Worm (Caenorhabditis elegans) whole organism, late embryonic: Measurements from ENCODE around the gene clec-19.

Source experiments
- F13H6.1 ChIP-seq: sonication (generic microtip); optimal IDR thresholded peaks from 2 replicates; lab custom pipeline; 2016; ENCODE audit warnings: missing genetic modification characterization, missing compliant biosample characterization
- ahr-1 ChIP-seq: sonication (generic microtip); optimal IDR thresholded peaks from 2 replicates; lab custom pipeline; 2016; ENCODE audit warnings: missing genetic modification characterization, missing compliant biosample characterization
- ceh-18 ChIP-seq: sonication (generic microtip); optimal IDR thresholded peaks from 2 replicates; lab custom pipeline; 2016; ENCODE audit warnings: missing genetic modification characterization, missing compliant biosample characterization
- ceh-30 ChIP-seq: fragments of 150-350 bp; optimal IDR thresholded peaks from 2 replicates; lab custom pipeline; 2014; ENCODE audit warnings: missing biosample characterization, missing genetic modification characterization
- ceh-45 ChIP-seq: fragments of 200-800 bp; sonication (Bioruptor generic); IDR thresholded peaks from 2 replicates; pipeline ENCODE4 v1.3.6; 2022; ENCODE audit warnings: missing genetic modification reagents, missing genetic modification characterization, missing compliant biosample characterization
- nfya-1 ChIP-seq: sonication (generic microtip); optimal IDR thresholded peaks from 2 replicates; lab custom pipeline; 2017; ENCODE audit warnings: missing genetic modification characterization, mild to moderate bottlenecking, missing compliant biosample characterization, antibody characterized with exemption, moderate library complexity
- pag-3 ChIP-seq: sonication (generic microtip); optimal IDR thresholded peaks from 2 replicates; lab custom pipeline; 2016; ENCODE audit warnings: missing compliant biosample characterization, missing genetic modification characterization, borderline replicate concordance
- pqm-1 ChIP-seq: sonication (generic microtip); optimal IDR thresholded peaks from 2 replicates; lab custom pipeline; 2016; ENCODE audit warnings: missing genetic modification characterization, missing compliant biosample characterization
- unc-86 ChIP-seq: sonication (generic microtip); optimal IDR thresholded peaks from 2 replicates; lab custom pipeline; 2016; ENCODE audit warnings: missing genetic modification characterization, missing compliant biosample characterization

The clec-19 gene

DNA sequence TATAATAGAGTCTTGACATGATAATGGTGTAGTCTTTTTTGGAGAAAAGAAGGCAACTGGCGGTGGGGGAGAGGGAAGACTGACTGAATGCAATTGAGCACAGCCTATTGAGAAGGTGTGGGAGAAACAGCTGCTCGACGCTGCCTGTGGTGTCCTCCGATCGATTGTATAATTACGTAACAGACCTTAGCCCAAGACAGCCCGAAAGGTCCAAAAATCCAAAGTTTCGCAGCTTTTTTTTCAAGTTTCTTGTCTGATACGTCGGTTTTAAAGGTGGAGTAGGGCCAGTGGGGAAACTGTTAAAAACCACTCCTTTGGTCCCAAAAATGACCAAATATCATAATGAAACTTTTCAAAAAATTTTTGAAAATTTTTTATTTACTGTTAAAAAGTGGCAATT, 43.8 kb downstream of the clec-19 start, which contains the start of the genes C08F1.6 and fbxb-13:
C08F1.6 (minus strand) TSS at position 101 of the 400 bp plus-strand sequence.
fbxb-13 (plus strand) TSS at position 191 of the 400 bp plus-strand sequence.
- TF ChIP-seq F13H6.1 (tag; lab: Kevin White, UChicago) (no peak), ceh-30 (tag; lab: Kevin White, UChicago) (no peak), ceh-18 (no peak), pag-3 (tag; lab: Kevin White, UChicago) (no peak), pqm-1 (tag; lab: Kevin White, UChicago) (no peak), ahr-1 (tag; lab: Kevin White, UChicago) (no peak), ceh-45 (no peak), nfya-1 (no peak), unc-86 (no peak)
